Fruit fly (Drosophila melanogaster) Kc167 (cell line): ENCODE results near the gene SmE.
"Not testable (repeated sequence)": the region's sequence is repeated elsewhere in the genome, so short reads cannot be mapped to it uniquely, and the experiment has no call there.

Experiments used
- Myc ChIP-seq: fragments of >200 bp; optimal IDR thresholded peaks from 2 replicates; lab custom pipeline; 2017; ENCODE audit warnings: missing external identifiers
- Sin3A ChIP-seq: fragments of >200 bp; optimal IDR thresholded peaks from 2 replicates; lab custom pipeline; 2018; ENCODE audit warnings: missing external identifiers
- h ChIP-seq: fragments of >200 bp; optimal IDR thresholded peaks from 3 replicates; lab custom pipeline; 2018; ENCODE audit warnings: missing external identifiers
- insv ChIP-seq: fragments of >200 bp; optimal IDR thresholded peaks from 3 replicates; lab custom pipeline; 2018; ENCODE audit warnings: missing external identifiers
- psq ChIP-seq: fragments of >200 bp; optimal IDR thresholded peaks from 2 replicates; lab custom pipeline; 2017; ENCODE audit warnings: missing external identifiers
- ttk ChIP-seq: sonication (Bioruptor generic); optimal IDR thresholded peaks from 2 replicates; lab custom pipeline; 2017; ENCODE audit warnings: missing external identifiers

The SmE gene

dm6 chr2L:7861733-7862132, 23.5 kb downstream of the SmE start:
- TF ChIP-seq insv (no peak), h (lab: Kevin White, UChicago) (no peak), ttk (lab: Kevin White, UChicago) (no peak), psq (lab: Kevin White, UChicago) (no peak), Myc (lab: Kevin White, UChicago) (no peak), Sin3A (lab: Kevin White, UChicago) (no peak)

dm6 chr2L:7860739-7861138, 24.5 kb downstream of the SmE start, which contains the start of gene TwdlE:
TSS of gene TwdlE (minus strand) at chr2L:7860839.
- TF ChIP-seq ttk (lab: Kevin White, UChicago) = no peak
- no peak for TF ChIP-seq Sin3A (lab: Kevin White, UChicago)
- TF ChIP-seq h (lab: Kevin White, UChicago) = no peak
- no peak for TF ChIP-seq Myc (lab: Kevin White, UChicago)
- no peak for TF ChIP-seq insv

dm6 chr2L:7856380-7857127, 28.7 kb downstream of the SmE start, which contains the start of gene lectin-28C:
TSS of gene lectin-28C (plus strand) at chr2L:7857077.
- TF ChIP-seq Myc, ttk, h (lab: Kevin White, UChicago): not testable (repeated sequence)

- TF ChIP-seq insv = no peak
- no peak for TF ChIP-seq Myc (lab: Kevin White, UChicago)
- TF ChIP-seq h (lab: Kevin White, UChicago) = no peak
- no peak for TF ChIP-seq Sin3A (lab: Kevin White, UChicago)
- TF ChIP-seq ttk (lab: Kevin White, UChicago) = no peak
- TF ChIP-seq psq (lab: Kevin White, UChicago) = no peak
Observed at dm6 chr2L:7855108-7855507, 30.1 kb downstream of the SmE start, which contains the start of gene CG14535. TSS of gene CG14535 (minus strand) at chr2L:7855475.

dm6 chr2L:7851609-7852008, 33.6 kb downstream of the SmE start:
- TF ChIP-seq insv = no peak
- no peak for TF ChIP-seq Myc (lab: Kevin White, UChicago)
- no peak for TF ChIP-seq h (lab: Kevin White, UChicago)
- no peak for TF ChIP-seq ttk (lab: Kevin White, UChicago)
- no peak for TF ChIP-seq psq (lab: Kevin White, UChicago)
- TF ChIP-seq Sin3A (lab: Kevin White, UChicago) = no peak

- no peak for TF ChIP-seq psq (lab: Kevin White, UChicago)
- TF ChIP-seq Sin3A (lab: Kevin White, UChicago) = no peak
- no peak for TF ChIP-seq Myc (lab: Kevin White, UChicago)
- no peak for TF ChIP-seq insv
- no peak for TF ChIP-seq h (lab: Kevin White, UChicago)
- TF ChIP-seq ttk (lab: Kevin White, UChicago) = no peak
Observed at dm6 chr2L:7850406-7850805, 34.8 kb downstream of the SmE start.

dm6 chr2L:7849472-7849871, 35.8 kb downstream of the SmE start:
- TF ChIP-seq Myc (lab: Kevin White, UChicago) = no peak
- no peak for TF ChIP-seq Sin3A (lab: Kevin White, UChicago)
- no peak for TF ChIP-seq insv
- no peak for TF ChIP-seq h (lab: Kevin White, UChicago)
- no peak for TF ChIP-seq psq (lab: Kevin White, UChicago)
- no peak for TF ChIP-seq ttk (lab: Kevin White, UChicago)

dm6 chr2L:7841244-7841643, 44.0 kb downstream of the SmE start:
- no peak for TF ChIP-seq h (lab: Kevin White, UChicago)
- no peak for TF ChIP-seq psq (lab: Kevin White, UChicago)
- TF ChIP-seq insv = no peak
- TF ChIP-seq Myc (lab: Kevin White, UChicago) = no peak
- no peak for TF ChIP-seq ttk (lab: Kevin White, UChicago)
- no peak for TF ChIP-seq Sin3A (lab: Kevin White, UChicago)

- TF ChIP-seq Sin3A (lab: Kevin White, UChicago) (no peak), insv (no peak), Myc (lab: Kevin White, UChicago) (no peak), psq (lab: Kevin White, UChicago) (no peak), ttk (lab: Kevin White, UChicago) (no peak), h (lab: Kevin White, UChicago) (no peak)
Observed at dm6 chr2L:7840152-7840551, 45.1 kb downstream of the SmE start, which contains the start of gene CG14537. TSS of gene CG14537 (plus strand) at chr2L:7840452.

dm6 chr2L:7838024-7838423, 47.2 kb downstream of the SmE start:
- TF ChIP-seq ttk (lab: Kevin White, UChicago) (no peak), insv (no peak), psq (lab: Kevin White, UChicago) (no peak), Myc (lab: Kevin White, UChicago) (no peak), h (lab: Kevin White, UChicago) (no peak), Sin3A (lab: Kevin White, UChicago) (no peak)
